Worm (Caenorhabditis elegans) whole organism, L4 larva: ENCODE results near the gene gpa-7.

ENCODE experiments used
- F10B5.3 ChIP-seq: sonication (generic microtip); optimal IDR thresholded peaks from 2 replicates; lab custom pipeline; 2016; ENCODE audit warnings: mild to moderate bottlenecking, missing genetic modification characterization, missing compliant biosample characterization
- F44E2.7 ChIP-seq: fragments of 200-800 bp; sonication (Bioruptor generic); IDR thresholded peaks from 2 replicates; pipeline ENCODE4 v2.1.2; 2022; ENCODE audit warnings: missing genetic modification characterization, missing compliant biosample characterization
- T20F7.1 ChIP-seq: fragments of 200-800 bp; sonication (Bioruptor generic); optimal IDR thresholded peaks from 2 replicates; lab custom pipeline; 2018; ENCODE audit warnings: mild to moderate bottlenecking, missing genetic modification characterization, missing compliant biosample characterization
- T26A8.4 ChIP-seq: fragments of 200-800 bp; sonication (Bioruptor generic); IDR thresholded peaks from 2 replicates; pipeline ENCODE4 v1.3.6; 2022; ENCODE audit warnings: missing genetic modification characterization, missing compliant biosample characterization
- Y105C5A.15 ChIP-seq: fragments of 200-800 bp; sonication (Bioruptor generic); IDR thresholded peaks from 2 replicates; pipeline ENCODE4 v1.3.6; 2022; ENCODE audit warnings: missing genetic modification characterization, missing compliant biosample characterization
- Y48G9A.11 ChIP-seq: fragments of 200-800 bp; sonication (Bioruptor generic); IDR thresholded peaks from 2 replicates; pipeline ENCODE4 v1.3.6; 2022; ENCODE audit warnings: missing genetic modification reagents, missing genetic modification characterization, missing compliant biosample characterization
- Y75B8A.6 ChIP-seq: fragments of 200-800 bp; sonication (Bioruptor generic); IDR thresholded peaks from 2 replicates; pipeline ENCODE4 v1.3.6; 2022; ENCODE audit warnings: missing genetic modification reagents, missing genetic modification characterization, missing compliant biosample characterization
- aha-1 ChIP-seq: fragments of 150-350 bp; peaks from one replicate; lab custom pipeline; 2014; ENCODE audit warnings: missing biosample characterization, missing genetic modification characterization
- aly-2 ChIP-seq: sonication (generic microtip); optimal IDR thresholded peaks from 2 replicates; lab custom pipeline; 2018; ENCODE audit warnings: missing biosample characterization, missing genetic modification characterization
- ceh-20 ChIP-seq: fragments of 200-800 bp; sonication (Bioruptor generic); IDR thresholded peaks from 2 replicates; pipeline ENCODE4 v1.3.6; 2022; ENCODE audit warnings: missing genetic modification reagents, missing genetic modification characterization, missing compliant biosample characterization
- ceh-28 ChIP-seq: fragments of 150-350 bp; optimal IDR thresholded peaks from 2 replicates; lab custom pipeline; 2014; ENCODE audit warnings: missing biosample characterization, missing genetic modification reagents, missing genetic modification characterization
- ceh-44 ChIP-seq: fragments of 200-800 bp; sonication (Bioruptor generic); IDR thresholded peaks from 2 replicates; pipeline ENCODE4 v1.3.6; 2022; ENCODE audit warnings: missing genetic modification reagents, missing genetic modification characterization, missing compliant biosample characterization
- ces-1 ChIP-seq: fragments of 150-350 bp; sonication (generic microtip); optimal IDR thresholded peaks from 4 replicates; lab custom pipeline; 2014; ENCODE audit warnings: missing biosample characterization, missing genetic modification reagents, missing genetic modification characterization
- cey-2 ChIP-seq: sonication (generic microtip); optimal IDR thresholded peaks from 3 replicates; lab custom pipeline; 2017; ENCODE audit warnings: missing genetic modification characterization, mild to moderate bottlenecking, missing compliant biosample characterization, antibody characterized with exemption, borderline replicate concordance; ENCODE audit not compliant: insufficient read depth
- daf-19 ChIP-seq: fragments of 200-800 bp; sonication (Bioruptor generic); conservative IDR thresholded peaks from 2 replicates; pipeline ENCODE4 v1.3.6; 2022; ENCODE audit warnings: missing genetic modification characterization, missing compliant biosample characterization
- daf-8 ChIP-seq: fragments of 200-800 bp; sonication (Bioruptor generic); IDR thresholded peaks from 2 replicates; pipeline ENCODE4 v1.3.6; 2022; ENCODE audit warnings: missing genetic modification characterization, missing compliant biosample characterization
- duxl-1 ChIP-seq: sonication (generic microtip); optimal IDR thresholded peaks from 2 replicates; lab custom pipeline; 2016; ENCODE audit warnings: mild to moderate bottlenecking, missing genetic modification characterization, moderate library complexity, missing compliant biosample characterization; ENCODE audit not compliant: poor library complexity
- dve-1 ChIP-seq: sonication (generic microtip); optimal IDR thresholded peaks from 2 replicates; lab custom pipeline; 2017; ENCODE audit warnings: antibody characterized with exemption, mild to moderate bottlenecking, missing genetic modification characterization, missing compliant biosample characterization; ENCODE audit not compliant: insufficient read depth
- fos-1 ChIP-seq: fragments of 150-350 bp; optimal IDR thresholded peaks from 2 replicates; lab custom pipeline; 2014; ENCODE audit warnings: missing biosample characterization, missing genetic modification characterization
- gei-8 ChIP-seq: fragments of 200-800 bp; sonication (Bioruptor generic); optimal IDR thresholded peaks from 2 replicates; lab custom pipeline; 2018; ENCODE audit warnings: mild to moderate bottlenecking, missing genetic modification characterization, missing compliant biosample characterization
- lin-1 ChIP-seq: fragments of 200-800 bp; sonication (Bioruptor generic); IDR thresholded peaks from 2 replicates; pipeline ENCODE4 v1.3.6; 2022; ENCODE audit warnings: missing genetic modification reagents, missing genetic modification characterization, missing compliant biosample characterization
- lir-3 ChIP-seq: sonication (generic microtip); optimal IDR thresholded peaks from 2 replicates; lab custom pipeline; 2016; ENCODE audit warnings: mild to moderate bottlenecking, missing genetic modification characterization, missing compliant biosample characterization
- mdl-1 ChIP-seq, 2 experiments: fragments of 150-350 bp in 1 of 2; sonication (generic microtip) in 1 of 2; optimal IDR thresholded peaks; 2 replicates each; lab custom pipeline; 2014 to 2017; ENCODE audit warnings: missing biosample characterization in 2 of 2, missing genetic modification characterization in 2 of 2
- mdt-29 ChIP-seq: fragments of 200-800 bp; sonication (Bioruptor generic); IDR thresholded peaks from 2 replicates; pipeline ENCODE4 v1.3.6; 2022; ENCODE audit warnings: missing genetic modification reagents, missing genetic modification characterization, missing compliant biosample characterization
- mep-1 ChIP-seq: fragments of 150-350 bp; sonication (generic microtip); optimal IDR thresholded peaks from 3 replicates; lab custom pipeline; 2014; ENCODE audit warnings: missing biosample characterization, missing genetic modification characterization
- mes-2 ChIP-seq: sonication (generic microtip); optimal IDR thresholded peaks from 2 replicates; lab custom pipeline; 2016; ENCODE audit warnings: missing genotype, mild to moderate bottlenecking, missing genetic modification characterization, missing compliant biosample characterization; ENCODE audit not compliant: poor library complexity, severe bottlenecking
- nhr-10 ChIP-seq: fragments of 150-350 bp; optimal IDR thresholded peaks from 2 replicates; lab custom pipeline; 2014; ENCODE audit warnings: missing biosample characterization, missing genetic modification characterization
- nhr-102 ChIP-seq: sonication (generic microtip); optimal IDR thresholded peaks from 2 replicates; lab custom pipeline; 2016; ENCODE audit warnings: mild to moderate bottlenecking, missing genetic modification characterization, moderate library complexity, missing compliant biosample characterization
- nhr-11 ChIP-seq: fragments of 150-350 bp; optimal IDR thresholded peaks from 2 replicates; lab custom pipeline; 2014; ENCODE audit warnings: missing biosample characterization, missing genetic modification characterization
- nhr-111 ChIP-seq: fragments of 200-800 bp; sonication (Bioruptor generic); optimal IDR thresholded peaks from 2 replicates; lab custom pipeline; 2018; ENCODE audit warnings: mild to moderate bottlenecking, missing genetic modification characterization, missing compliant biosample characterization
- nhr-237 ChIP-seq: sonication (generic microtip); optimal IDR thresholded peaks from 2 replicates; lab custom pipeline; 2017; ENCODE audit warnings: missing biosample characterization, missing genetic modification characterization
- nhr-48 ChIP-seq: sonication (generic microtip); optimal IDR thresholded peaks from 2 replicates; lab custom pipeline; 2016; ENCODE audit warnings: mild to moderate bottlenecking, missing genetic modification characterization, missing compliant biosample characterization
- nhr-77 ChIP-seq: fragments of 150-350 bp; optimal IDR thresholded peaks from 2 replicates; lab custom pipeline; 2014; ENCODE audit warnings: missing biosample characterization, missing genetic modification characterization
- pha-4 ChIP-seq, 2 experiments: fragments of 150-350 bp in 1 of 2; fragments of 200-800 bp in 1 of 2; sonication (Bioruptor generic) in 1 of 2; IDR thresholded peaks in 1 of 2; optimal IDR thresholded peaks in 1 of 2; 2 replicates each; pipeline versions ENCODE4 v1.3.6 to Lab custom; 2014 to 2022; ENCODE audit warnings: missing genetic modification characterization in 2 of 2, missing genetic modification reagents in 2 of 2, missing biosample characterization in 1 of 2, missing compliant biosample characterization in 1 of 2
- pqm-1 ChIP-seq: sonication (generic microtip); optimal IDR thresholded peaks from 2 replicates; lab custom pipeline; 2017; ENCODE audit warnings: missing biosample characterization, missing genetic modification characterization
- sdz-12 ChIP-seq: fragments of 200-800 bp; sonication (Bioruptor generic); optimal IDR thresholded peaks from 2 replicates; lab custom pipeline; 2018; ENCODE audit warnings: mild to moderate bottlenecking, missing genetic modification characterization, missing compliant biosample characterization
- set-16 ChIP-seq: fragments of 200-800 bp; sonication (Bioruptor generic); IDR thresholded peaks from 2 replicates; pipeline ENCODE4 v1.3.6; 2022; ENCODE audit warnings: missing genetic modification reagents, missing genetic modification characterization, missing compliant biosample characterization
- skn-1 ChIP-seq: fragments of 150-350 bp; optimal IDR thresholded peaks from 2 replicates; lab custom pipeline; 2014; ENCODE audit warnings: missing biosample characterization, missing genetic modification characterization
- snpc-1.2 ChIP-seq: fragments of 200-800 bp; sonication (Bioruptor generic); IDR thresholded peaks from 2 replicates; pipeline ENCODE4 v1.3.6; 2022; ENCODE audit warnings: missing genetic modification reagents, missing genetic modification characterization, missing compliant biosample characterization
- spr-3 ChIP-seq: fragments of 200-800 bp; sonication (Bioruptor generic); optimal IDR thresholded peaks from 2 replicates; lab custom pipeline; 2018; ENCODE audit warnings: mild to moderate bottlenecking, missing genetic modification characterization, missing compliant biosample characterization
- zip-11 ChIP-seq: fragments of 200-800 bp; sonication (Bioruptor generic); IDR thresholded peaks from 2 replicates; pipeline ENCODE4 v1.3.6; 2022; ENCODE audit warnings: missing genetic modification characterization, missing compliant biosample characterization
- zip-2 ChIP-seq: fragments of 150-350 bp; optimal IDR thresholded peaks from 2 replicates; lab custom pipeline; 2014; ENCODE audit warnings: missing biosample characterization, missing genetic modification characterization
- ztf-7 ChIP-seq: fragments of 150-350 bp; optimal IDR thresholded peaks from 2 replicates; lab custom pipeline; 2014; ENCODE audit warnings: missing biosample characterization, missing genetic modification characterization

The gpa-7 gene

ce11 chrIV:10373772-10374288, 30.0 kb upstream of the gpa-7 start, which contains the start of gene mpz-5 (continued):
- TF ChIP-seq pha-4 (GFP tag; IDR thresholded peaks at IDR 0.05; lab: Robert Waterston, UW), result no peak
- peak; percentile 53 for TF ChIP-seq pha-4 (tag; optimal IDR thresholded peaks at IDR 0.05; lab: Kevin White, UChicago)
- no peak for TF ChIP-seq sdz-12 (GFP tag; lab: Kevin White, UChicago)
- TF ChIP-seq ceh-44 (GFP tag; lab: Robert Waterston, UW), result no peak
- no peak for TF ChIP-seq F10B5.3 (tag; lab: Kevin White, UChicago)
- TF ChIP-seq skn-1 (tag; lab: Kevin White, UChicago), result no peak
- no peak for TF ChIP-seq zip-2 (tag; lab: Kevin White, UChicago)
- TF ChIP-seq duxl-1, result peak; percentile 16
- TF ChIP-seq cey-2, result no peak
- no peak for TF ChIP-seq mdt-29 (GFP tag; lab: Robert Waterston, UW)
- TF ChIP-seq F44E2.7 (GFP tag; lab: Robert Waterston, UW), result no peak
- peak; percentile 53 for TF ChIP-seq T20F7.1 (GFP tag; lab: Kevin White, UChicago)
- no peak for TF ChIP-seq nhr-111 (GFP tag; lab: Kevin White, UChicago)
- TF ChIP-seq mdl-1 (tag; optimal IDR thresholded peaks at IDR 0.05; lab: Kevin White, UChicago), result peak in 1 of 2 experiments; percentile 22
- TF ChIP-seq nhr-10 (tag; lab: Kevin White, UChicago), result no peak
- TF ChIP-seq ztf-7 (tag; lab: Kevin White, UChicago), result peak; percentile 54
- TF ChIP-seq Y75B8A.6 (GFP tag; lab: Robert Waterston, UW), result no peak
- no peak for TF ChIP-seq lin-1 (GFP tag; lab: Robert Waterston, UW)
- TF ChIP-seq T26A8.4, result peak; percentile 40; the same call in 1 of the 2 replicates
- no peak for TF ChIP-seq Y48G9A.11 (GFP tag; lab: Robert Waterston, UW)
- TF ChIP-seq nhr-11 (tag; lab: Kevin White, UChicago), result no peak
- TF ChIP-seq lir-3 (tag; lab: Kevin White, UChicago), result no peak
- TF ChIP-seq nhr-102, result peak; percentile 41
- TF ChIP-seq pqm-1, result no peak
- peak; percentile 7 for TF ChIP-seq nhr-48 (tag; lab: Kevin White, UChicago)
- 0 out of 2 replicates have a peak, but pooled peaks have one; percentile 55 for TF ChIP-seq snpc-1.2 (GFP tag; lab: Robert Waterston, UW)
- no peak for TF ChIP-seq fos-1 (tag; lab: Kevin White, UChicago)
- TF ChIP-seq ceh-28 (tag; lab: Kevin White, UChicago), result no peak
- no peak for TF ChIP-seq gei-8 (GFP tag; lab: Kevin White, UChicago)
- TF ChIP-seq set-16 (GFP tag; lab: Robert Waterston, UW), result no peak
- peak; percentile 69 for TF ChIP-seq mes-2 (tag; lab: Kevin White, UChicago)
- peak; percentile 67 for TF ChIP-seq mep-1
- TF ChIP-seq Y105C5A.15 (GFP tag; lab: Robert Waterston, UW), result no peak
- TF ChIP-seq aly-2, result no peak
- no peak for TF ChIP-seq ces-1 (GFP tag; lab: Kevin White, UChicago)
- TF ChIP-seq aha-1 (tag; lab: Kevin White, UChicago), result no peak
- no peak for TF ChIP-seq ceh-20 (GFP tag; lab: Robert Waterston, UW)
- TF ChIP-seq daf-19 (GFP tag; lab: Robert Waterston, UW), result no peak
- TF ChIP-seq, all 104 proteins: peak for 33

DNA sequence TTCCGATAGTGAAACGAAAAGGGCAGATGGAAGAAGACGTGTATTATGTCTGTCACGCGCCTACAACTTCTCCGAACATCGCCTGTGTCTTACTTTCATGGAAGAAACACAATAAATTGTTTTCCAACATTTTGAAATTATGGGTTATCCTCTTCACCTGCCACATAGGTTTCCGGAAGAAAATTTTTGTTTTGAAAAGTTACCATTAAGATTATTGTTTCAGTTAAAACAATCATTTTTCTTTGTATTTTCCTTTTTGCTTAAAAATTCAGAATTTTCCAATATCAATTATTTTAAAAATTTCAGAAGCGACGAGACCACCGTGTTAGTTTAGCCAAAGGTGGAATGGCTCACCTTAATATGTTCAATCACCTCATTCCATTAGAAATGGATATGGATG, 29.2 kb upstream of the gpa-7 start, which contains the start of gene mask-1:
Gene mask-1 (plus strand): TSS at position 301 of the 400 bp plus-strand sequence.
- no peak for TF ChIP-seq duxl-1
- TF ChIP-seq daf-8 (GFP tag; lab: Robert Waterston, UW), result no peak
- no peak for TF ChIP-seq nhr-237 (tag; lab: Kevin White, UChicago)
- TF ChIP-seq nhr-77 (tag; lab: Kevin White, UChicago), result no peak
- TF ChIP-seq nhr-111 (GFP tag; lab: Kevin White, UChicago), result no peak
- TF ChIP-seq set-16 (GFP tag; lab: Robert Waterston, UW), result no peak
- TF ChIP-seq zip-11 (GFP tag; lab: Robert Waterston, UW), result no peak
- no peak for TF ChIP-seq spr-3 (GFP tag; lab: Kevin White, UChicago)
- TF ChIP-seq dve-1 (tag; lab: Kevin White, UChicago), result no peak
